Fruit fly (Drosophila melanogaster): Measurements from ENCODE around the gene Cp7Fa.

- TF ChIP-seq EcR (GFP tag; optimal IDR thresholded peaks at IDR 0.05) (no peak), CG12605 (GFP tag; IDR thresholded peaks at IDR 0.05) (no peak), fd96Ca (GFP tag; IDR thresholded peaks at IDR 0.05) (no peak), CG17806 (tag; optimal IDR thresholded peaks at IDR 0.05) (no peak), gl (tag; optimal IDR thresholded peaks at IDR 0.05) (no peak), CG10348 (GFP tag; IDR thresholded peaks at IDR 0.05) (no peak), CG8159 (tag; optimal IDR thresholded peaks at IDR 0.05) (no peak), CG9948 (tag; optimal IDR thresholded peaks at IDR 0.05) (no peak), Ets98B (GFP tag; IDR thresholded peaks at IDR 0.05) (no peak), rn (GFP tag; IDR thresholded peaks at IDR 0.05) (no peak), CG13204 (GFP tag; optimal IDR thresholded peaks at IDR 0.05) (no peak), CG8301 (tag; optimal IDR thresholded peaks at IDR 0.05) (no peak), Pif1B (GFP tag; optimal IDR thresholded peaks at IDR 0.05) (no peak), CG15710 (tag; optimal IDR thresholded peaks at IDR 0.05) (no peak)
These were observed 18.5 kb upstream of the Cp7Fa start for dm6 chrX:8452163-8452562.

Data from whole organism, pupa.